Fruit fly (Drosophila melanogaster) whole organism: Measurements from ENCODE around the gene Cyp4g15.

Experiments used
- CG8478 ChIP-seq: fragments of >200 bp; optimal IDR thresholded peaks from 2 replicates; lab custom pipeline; 2018; ENCODE audit warnings: inconsistent platforms
- pan ChIP-seq: fragments of >200 bp; optimal IDR thresholded peaks from 2 replicates; lab custom pipeline; 2017
- psq ChIP-seq: fragments of >200 bp; optimal IDR thresholded peaks from 2 replicates; lab custom pipeline; 2017

DNA sequence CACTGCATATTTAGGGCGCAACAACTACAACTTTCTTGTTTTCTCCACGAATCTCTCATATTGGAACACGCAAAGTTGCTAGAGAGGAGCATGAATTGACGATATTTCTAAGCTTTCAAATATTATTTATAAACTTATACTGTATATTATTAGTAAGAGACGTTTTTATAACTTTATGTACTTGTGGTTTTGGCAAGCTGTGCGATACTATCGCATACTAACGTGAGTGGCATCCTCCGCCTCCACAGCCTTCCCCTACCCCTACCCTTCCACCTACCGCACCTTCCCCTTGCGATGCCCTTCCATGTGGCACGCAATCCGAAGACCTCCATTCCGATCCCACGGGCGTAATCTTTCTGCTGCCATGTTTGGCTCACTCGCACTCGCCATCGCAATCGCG is 8.6 kb upstream of the Cyp4g15 start:
- TF ChIP-seq pan (no peak), CG8478 (lab: Kevin White, UChicago) (no peak), psq (lab: Kevin White, UChicago) (no peak)
